Worm (Caenorhabditis elegans) whole organism, L2 larva: ENCODE data around the gene symk-1.

Experiments
- C34F6.9 ChIP-seq: fragments of 150-350 bp; optimal IDR thresholded peaks from 2 replicates; lab custom pipeline; 2014; ENCODE audit warnings: missing biosample characterization, missing genetic modification characterization
- F13H6.1 ChIP-seq: sonication (generic microtip); optimal IDR thresholded peaks from 2 replicates; lab custom pipeline; 2016; ENCODE audit warnings: missing genetic modification characterization, missing compliant biosample characterization
- R02D3.7 ChIP-seq: fragments of 150-350 bp; optimal IDR thresholded peaks from 2 replicates; lab custom pipeline; 2014; ENCODE audit warnings: missing biosample characterization, missing genetic modification characterization
- ama-1 ChIP-seq: fragments of 150-350 bp; optimal IDR thresholded peaks from 2 replicates; lab custom pipeline; 2018; ENCODE audit warnings: inconsistent platforms
- egl-27 ChIP-seq: sonication (generic microtip); optimal IDR thresholded peaks from 3 replicates; lab custom pipeline; 2017; ENCODE audit warnings: missing biosample characterization, missing genetic modification reagents, missing genetic modification characterization
- lin-13 ChIP-seq: fragments of 150-350 bp; optimal IDR thresholded peaks from 2 replicates; lab custom pipeline; 2014; ENCODE audit warnings: missing biosample characterization, missing genetic modification reagents, missing genetic modification characterization
- lin-39 ChIP-seq: fragments of 150-350 bp; optimal IDR thresholded peaks from 2 replicates; lab custom pipeline; 2014; ENCODE audit warnings: missing biosample characterization, missing genetic modification reagents, missing genetic modification characterization
- nhr-11 ChIP-seq: fragments of 150-350 bp; optimal IDR thresholded peaks from 2 replicates; lab custom pipeline; 2014; ENCODE audit warnings: missing biosample characterization, missing genetic modification characterization
- nhr-12 ChIP-seq: fragments of 150-350 bp; optimal IDR thresholded peaks from 2 replicates; lab custom pipeline; 2014; ENCODE audit warnings: missing biosample characterization, missing genetic modification characterization
- nhr-6 ChIP-seq: fragments of 150-350 bp; optimal IDR thresholded peaks from 2 replicates; lab custom pipeline; 2014; ENCODE audit warnings: missing biosample characterization, missing genetic modification characterization
- skn-1 ChIP-seq: sonication (generic microtip); optimal IDR thresholded peaks from 2 replicates; lab custom pipeline; 2017; ENCODE audit warnings: missing biosample characterization, missing genetic modification characterization
- unc-39 ChIP-seq: fragments of 150-350 bp; optimal IDR thresholded peaks from 2 replicates; lab custom pipeline; 2014; ENCODE audit warnings: missing biosample characterization, missing genetic modification characterization
- unc-62 ChIP-seq: fragments of 150-350 bp; optimal IDR thresholded peaks from 2 replicates; lab custom pipeline; 2014; ENCODE audit warnings: missing biosample characterization, missing genetic modification reagents, missing genetic modification characterization

DNA sequence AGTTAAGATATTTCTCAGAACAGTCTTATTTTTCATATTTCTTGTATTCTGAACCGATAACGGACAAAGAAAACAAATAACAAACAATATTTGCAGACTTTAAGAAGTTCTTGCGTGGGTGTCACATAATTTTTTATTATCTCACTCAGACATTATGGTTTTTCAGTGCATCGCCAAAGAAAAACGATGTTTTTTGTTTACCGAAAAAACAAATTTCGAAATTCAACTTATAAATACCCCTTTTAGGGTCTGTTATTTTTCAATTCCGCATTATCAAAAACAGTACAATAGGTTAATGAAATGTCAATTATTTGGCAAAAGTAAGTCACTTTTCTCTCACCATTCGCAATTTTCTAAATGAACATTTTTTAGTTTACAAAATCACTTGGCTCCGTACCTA, 33.1 kb upstream of the symk-1 start, which contains the start of gene otpl-4:
- TF ChIP-seq skn-1 (tag; lab: Kevin White, UChicago), result no peak
- TF ChIP-seq unc-62 (GFP tag; lab: Kevin White, UChicago), result no peak
- TF ChIP-seq lin-39 (tag; lab: Kevin White, UChicago), result no peak
- no peak for TF ChIP-seq ama-1
- TF ChIP-seq nhr-6 (tag; lab: Kevin White, UChicago), result no peak
- no peak for TF ChIP-seq nhr-12 (tag; lab: Kevin White, UChicago)
- TF ChIP-seq nhr-11, result no peak
- TF ChIP-seq R02D3.7 (tag; lab: Kevin White, UChicago), result no peak
- TF ChIP-seq C34F6.9 (tag; lab: Kevin White, UChicago), result no peak
- no peak for TF ChIP-seq F13H6.1 (tag; lab: Kevin White, UChicago)
- TF ChIP-seq lin-13, result no peak
- no peak for TF ChIP-seq egl-27 (tag; lab: Kevin White, UChicago)
- TF ChIP-seq unc-39 (tag; lab: Kevin White, UChicago), result no peak
